Worm (Caenorhabditis elegans) whole organism, L4/young adult: ENCODE measurements around the gene ykt-6.

Source experiments
- W03F9.2 ChIP-seq: fragments of 150-350 bp; optimal IDR thresholded peaks from 2 replicates; lab custom pipeline; 2014; ENCODE audit warnings: missing biosample characterization, missing genetic modification characterization
- dao-5 ChIP-seq: sonication (generic microtip); optimal IDR thresholded peaks from 2 replicates; lab custom pipeline; 2016; ENCODE audit warnings: missing genotype, missing genetic modification characterization, moderate library complexity, missing compliant biosample characterization
- him-1 ChIP-seq: sonication (generic microtip); optimal IDR thresholded peaks from 2 replicates; lab custom pipeline; 2016; ENCODE audit warnings: missing genotype, missing genetic modification reagents, missing genetic modification characterization, missing compliant biosample characterization

ce11 chrIII:7323331-7323730 lies 35.9 kb upstream of the ykt-6 start:
- TF ChIP-seq him-1 (tag; lab: Kevin White, UChicago) = no peak
- no peak for TF ChIP-seq W03F9.2 (tag; lab: Kevin White, UChicago)
- no peak for TF ChIP-seq dao-5 (tag; lab: Kevin White, UChicago)
